Fruit fly (Drosophila melanogaster) whole organism, prepupa: ENCODE measurements around the gene CG8461.

Source experiments
- CG11762 ChIP-seq: fragments of 200-800 bp; sonication (Bioruptor generic); optimal IDR thresholded peaks from 3 replicates; lab custom pipeline; 2016; ENCODE audit warnings: missing biosample characterization, missing genetic modification characterization; ENCODE audit not compliant: insufficient read depth
- CG31627 ChIP-seq: fragments of 200-800 bp; sonication (Bioruptor generic); optimal IDR thresholded peaks from 3 replicates; lab custom pipeline; 2016; ENCODE audit warnings: missing biosample characterization, missing genetic modification characterization
- CG34406 ChIP-seq: fragments of 200-800 bp; sonication (Bioruptor generic); optimal IDR thresholded peaks from 3 replicates; lab custom pipeline; 2016; ENCODE audit warnings: missing biosample characterization, missing genetic modification characterization
- CG6163 ChIP-seq: fragments of 200-800 bp; sonication (Bioruptor generic); IDR thresholded peaks from 3 replicates; pipeline ENCODE4 v1.3.6; 2022; ENCODE audit warnings: missing biosample characterization, missing genetic modification characterization
- CG6792 ChIP-seq: fragments of 200-800 bp; sonication (Bioruptor generic); optimal IDR thresholded peaks from 3 replicates; lab custom pipeline; 2016; ENCODE audit warnings: missing biosample characterization, missing genetic modification characterization
- CG7368 ChIP-seq: fragments of 200-800 bp; sonication (Bioruptor generic); optimal IDR thresholded peaks from 3 replicates; lab custom pipeline; 2016; ENCODE audit warnings: missing biosample characterization, missing genetic modification characterization
- CG9139 ChIP-seq: fragments of 200-800 bp; sonication (Bioruptor generic); optimal IDR thresholded peaks from 3 replicates; lab custom pipeline; 2017; ENCODE audit warnings: missing biosample characterization, mild to moderate bottlenecking, missing genetic modification characterization
- Eip78C ChIP-seq: fragments of 200-800 bp; sonication (Bioruptor generic); peaks from one replicate; lab custom pipeline; 2016; ENCODE audit warnings: missing biosample characterization, missing genetic modification characterization
- Eip93F ChIP-seq: fragments of 200-800 bp; sonication (Bioruptor generic); optimal IDR thresholded peaks from 2 replicates; lab custom pipeline; 2016; ENCODE audit warnings: missing biosample characterization, mild to moderate bottlenecking, missing genetic modification characterization
- OdsH ChIP-seq: fragments of 200-800 bp; sonication (Bioruptor generic); optimal IDR thresholded peaks from 3 replicates; lab custom pipeline; 2016; ENCODE audit warnings: missing biosample characterization, missing genetic modification characterization
- Sox14 ChIP-seq: fragments of 200-800 bp; sonication (Bioruptor generic); optimal IDR thresholded peaks from 3 replicates; lab custom pipeline; 2016; ENCODE audit warnings: missing biosample characterization, missing genetic modification characterization
- dac ChIP-seq: fragments of 200-800 bp; sonication (Bioruptor generic); optimal IDR thresholded peaks from 2 replicates; lab custom pipeline; 2017; ENCODE audit warnings: missing biosample characterization, mild to moderate bottlenecking, missing genetic modification characterization
- eg ChIP-seq: fragments of 200-800 bp; sonication (Bioruptor generic); IDR thresholded peaks from 3 replicates; pipeline ENCODE4 v1.3.6; 2022; ENCODE audit warnings: missing biosample characterization, missing genetic modification characterization
- spab ChIP-seq: fragments of 200-800 bp; sonication (Bioruptor generic); optimal IDR thresholded peaks from 2 replicates; lab custom pipeline; 2017; ENCODE audit warnings: missing biosample characterization, mild to moderate bottlenecking, missing genetic modification characterization, missing genetic modification reagents
- svp ChIP-seq: fragments of 200-800 bp; sonication (Bioruptor generic); peaks from one replicate; lab custom pipeline; 2016; ENCODE audit warnings: missing biosample characterization, missing genetic modification characterization
- vri ChIP-seq: fragments of 200-800 bp; sonication (Bioruptor generic); optimal IDR thresholded peaks from 3 replicates; lab custom pipeline; 2016; ENCODE audit warnings: missing biosample characterization, mild to moderate bottlenecking, missing genetic modification characterization

The CG8461 gene

dm6 chr3R:14466312-14466711 lies 47.1 kb downstream of the CG8461 start:
- no peak for TF ChIP-seq CG7368
- TF ChIP-seq Eip93F (GFP tag; lab: Kevin White, UChicago), result no peak
- no peak for TF ChIP-seq CG6792 (GFP tag; lab: Kevin White, UChicago)
- TF ChIP-seq CG11762 (GFP tag; lab: Kevin White, UChicago), result no peak
- TF ChIP-seq CG31627, result no peak
- no peak for TF ChIP-seq Sox14 (GFP tag; lab: Kevin White, UChicago)

- TF ChIP-seq CG9139 (no peak), Eip78C (GFP tag; lab: Kevin White, UChicago) (no peak), CG6163 (GFP tag; lab: Robert Waterston, UW) (no peak), spab (GFP tag; lab: Kevin White, UChicago) (no peak), Eip93F (GFP tag; lab: Kevin White, UChicago) (no peak)
Observed at dm6 chr3R:14465183-14465582, 48.3 kb downstream of the CG8461 start.

dm6 chr3R:14464423-14464822 lies 49.0 kb downstream of the CG8461 start:
- TF ChIP-seq spab (GFP tag; lab: Kevin White, UChicago) (no peak), svp (GFP tag; lab: Kevin White, UChicago) (peak; percentile 56), dac (no peak), eg (no peak)

dm6 chr3R:14462876-14463397 lies 50.5 kb downstream of the CG8461 start:
- TF ChIP-seq svp (GFP tag; lab: Kevin White, UChicago) (peak; percentile 94), OdsH (GFP tag; lab: Kevin White, UChicago) (no peak), Eip78C (GFP tag; lab: Kevin White, UChicago) (peak; percentile 67), vri (GFP tag; lab: Kevin White, UChicago) (peak; percentile 22), CG34406 (GFP tag; lab: Kevin White, UChicago) (no peak)
- TF ChIP-seq, all 60 proteins: peak for 3
